Fruit fly (Drosophila melanogaster): ENCODE measurements around the gene Caper.

- TF ChIP-seq CG5204 (GFP tag; optimal IDR thresholded peaks at IDR 0.05) (no peak), CG12768 (GFP tag; optimal IDR thresholded peaks at IDR 0.05) (no peak), ovo (GFP tag; optimal IDR thresholded peaks at IDR 0.05) (no peak), pad (GFP tag; optimal IDR thresholded peaks at IDR 0.05) (no peak), CG11617 (GFP tag; optimal IDR thresholded peaks at IDR 0.05) (no peak), CG7045 (GFP tag; optimal IDR thresholded peaks at IDR 0.05) (no peak), CG1620 (GFP tag; optimal IDR thresholded peaks at IDR 0.05) (no peak), CG33017 (tag; optimal IDR thresholded peaks at IDR 0.05) (no peak), Crg-1 (GFP tag; optimal IDR thresholded peaks at IDR 0.05) (no peak)
These were observed 35.2 kb downstream of the Caper start, which contains the start of gene Ugt307A1 for dm6 chr2L:7067683-7068082.
